Worm (Caenorhabditis elegans): ENCODE data around the gene F36G9.13.

DNA sequence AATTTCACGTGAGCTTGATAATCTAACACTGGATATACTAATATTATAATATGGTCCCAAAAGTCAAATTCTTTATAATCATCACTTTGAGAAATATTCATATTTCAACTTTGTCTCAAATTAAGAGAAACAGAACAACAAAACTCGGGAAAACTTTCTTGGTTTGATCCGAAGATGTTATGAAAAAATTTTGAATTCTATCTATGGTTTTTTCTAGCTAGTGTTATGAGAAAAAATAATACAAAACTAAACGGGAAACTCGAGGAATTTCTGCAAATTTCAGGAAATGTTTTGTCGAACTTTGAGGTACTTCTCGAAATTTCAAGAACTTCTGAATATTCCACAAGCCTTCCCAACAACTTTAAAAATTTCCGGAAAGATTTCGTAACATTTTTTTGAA lies 32.2 kb upstream of the F36G9.13 start, which contains the start of gene srw-59:
- TF ChIP-seq ama-1 (optimal IDR thresholded peaks at IDR 0.05) (no peak), nhr-6 (tag; optimal IDR thresholded peaks at IDR 0.05) (no peak), nhr-102 (tag; optimal IDR thresholded peaks at IDR 0.05) (no peak), hlh-11 (tag; optimal IDR thresholded peaks at IDR 0.05) (no peak), Y75B8A.6 (GFP tag; IDR thresholded peaks at IDR 0.05) (no peak), attf-4 (tag; optimal IDR thresholded peaks at IDR 0.05) (no peak), mep-1 (tag; optimal IDR thresholded peaks at IDR 0.05) (no peak), tra-1 (GFP tag; IDR thresholded peaks at IDR 0.05) (no peak), lin-39 (tag; optimal IDR thresholded peaks at IDR 0.05) (no peak)
